Fruit fly (Drosophila melanogaster) whole organism, adult: ENCODE results near the gene snRNP-U1-70K.

Experiments
- CG12768 ChIP-seq: fragments of 200-800 bp; sonication (Bioruptor generic); optimal IDR thresholded peaks from 2 replicates; lab custom pipeline; 2017; ENCODE audit warnings: missing biosample characterization, missing genetic modification characterization, mild to moderate bottlenecking, moderate library complexity, missing genetic modification reagents
- CG14711 ChIP-seq: fragments of 200-800 bp; sonication (Bioruptor generic); optimal IDR thresholded peaks from 2 replicates; lab custom pipeline; 2018; ENCODE audit warnings: missing biosample characterization, mild to moderate bottlenecking, missing genetic modification characterization, moderate library complexity
- CG7045 ChIP-seq: fragments of 200-800 bp; sonication (Bioruptor generic); optimal IDR thresholded peaks from 2 replicates; lab custom pipeline; 2017; ENCODE audit warnings: missing biosample characterization, mild to moderate bottlenecking, missing genetic modification characterization
- CG7101 ChIP-seq: fragments of 200-800 bp; sonication (Bioruptor generic); optimal IDR thresholded peaks from 2 replicates; lab custom pipeline; 2018; ENCODE audit warnings: missing biosample characterization, mild to moderate bottlenecking, missing genetic modification characterization, moderate library complexity
- cnc ChIP-seq, 2 experiments: fragments of >200 bp; optimal IDR thresholded peaks; 2 replicates each; lab custom pipeline; 2017
- kay ChIP-seq: fragments of 200-800 bp; sonication (Bioruptor generic); peaks from one replicate; lab custom pipeline; 2016; ENCODE audit warnings: missing biosample characterization, missing genetic modification characterization, borderline replicate concordance
- ovo ChIP-seq: fragments of 200-800 bp; sonication (Bioruptor generic); optimal IDR thresholded peaks from 2 replicates; lab custom pipeline; 2016; ENCODE audit warnings: missing biosample characterization, missing genetic modification characterization
- toe ChIP-seq: fragments of 200-800 bp; sonication (Bioruptor generic); optimal IDR thresholded peaks from 2 replicates; lab custom pipeline; 2016; ENCODE audit warnings: missing biosample characterization, missing genetic modification characterization

dm6 chr2L:6971597-6972036, at the start of gene snRNP-U1-70K:
- TF ChIP-seq CG12768 (GFP tag; lab: Kevin White, UChicago) = no peak
- TF ChIP-seq CG7101 (tag; lab: Kevin White, UChicago) = no peak
- TF ChIP-seq ovo (GFP tag; lab: Kevin White, UChicago) = peak; percentile 25
- TF ChIP-seq kay (GFP tag; lab: Kevin White, UChicago) = no peak
- no peak for TF ChIP-seq toe (GFP tag; lab: Kevin White, UChicago)
- no peak for TF ChIP-seq CG7045 (GFP tag; lab: Kevin White, UChicago)
- TF ChIP-seq cnc (optimal IDR thresholded peaks at IDR 0.05; lab: Kevin White, UChicago) = no peak
- no peak for TF ChIP-seq CG14711
